Worm (Caenorhabditis elegans) whole organism, mixed stage, embryonic: ENCODE results near the gene blos-1.

Experiments
- M03D4.4 ChIP-seq: sonication (generic microtip); optimal IDR thresholded peaks from 2 replicates; lab custom pipeline; 2017; ENCODE audit warnings: mild to moderate bottlenecking, missing genetic modification characterization, missing compliant biosample characterization
- bed-3 ChIP-seq: fragments of 200-800 bp; sonication (Bioruptor generic); optimal IDR thresholded peaks from 3 replicates; lab custom pipeline; 2018; ENCODE audit warnings: mild to moderate bottlenecking, missing genetic modification characterization, moderate library complexity, missing compliant biosample characterization
- blmp-1 ChIP-seq: fragments of 150-350 bp; optimal IDR thresholded peaks from 2 replicates; lab custom pipeline; 2014; ENCODE audit warnings: missing biosample characterization, missing genetic modification characterization
- ceh-39 ChIP-seq: fragments of 150-350 bp; optimal IDR thresholded peaks from 2 replicates; lab custom pipeline; 2014; ENCODE audit warnings: missing biosample characterization, missing genetic modification characterization
- ceh-43 ChIP-seq: fragments of 200-800 bp; sonication (Bioruptor generic); optimal IDR thresholded peaks from 2 replicates; lab custom pipeline; 2018; ENCODE audit warnings: mild to moderate bottlenecking, missing genetic modification characterization, moderate library complexity, missing compliant biosample characterization
- ceh-83 ChIP-seq: fragments of 200-800 bp; sonication (Bioruptor generic); optimal IDR thresholded peaks from 2 replicates; lab custom pipeline; 2018; ENCODE audit warnings: mild to moderate bottlenecking, missing genetic modification characterization, missing compliant biosample characterization
- ces-1 ChIP-seq: fragments of 150-350 bp; optimal IDR thresholded peaks from 2 replicates; lab custom pipeline; 2014; ENCODE audit warnings: missing biosample characterization, missing genetic modification reagents, missing genetic modification characterization
- cnd-1 ChIP-seq: fragments of 200-800 bp; sonication (Bioruptor generic); optimal IDR thresholded peaks from 2 replicates; lab custom pipeline; 2018; ENCODE audit warnings: mild to moderate bottlenecking, missing genetic modification characterization, missing compliant biosample characterization
- drap-1 ChIP-seq: fragments of 200-800 bp; sonication (Bioruptor generic); optimal IDR thresholded peaks from 3 replicates; lab custom pipeline; 2018; ENCODE audit warnings: mild to moderate bottlenecking, missing genetic modification characterization, missing compliant biosample characterization
- elt-1 ChIP-seq: sonication (generic microtip); optimal IDR thresholded peaks from 2 replicates; lab custom pipeline; 2017; ENCODE audit warnings: missing genetic modification characterization, mild to moderate bottlenecking, missing compliant biosample characterization, antibody characterized with exemption, moderate library complexity, borderline replicate concordance; ENCODE audit not compliant: insufficient read depth
- elt-3 ChIP-seq: fragments of 150-350 bp; optimal IDR thresholded peaks from 2 replicates; lab custom pipeline; 2014; ENCODE audit warnings: missing biosample characterization, missing genetic modification characterization
- flh-1 ChIP-seq: fragments of 200-800 bp; sonication (Bioruptor generic); optimal IDR thresholded peaks from 2 replicates; lab custom pipeline; 2018; ENCODE audit warnings: mild to moderate bottlenecking, missing genetic modification characterization, moderate library complexity, missing compliant biosample characterization
- ham-2 ChIP-seq: fragments of 200-800 bp; sonication (Bioruptor generic); optimal IDR thresholded peaks from 2 replicates; lab custom pipeline; 2018; ENCODE audit warnings: mild to moderate bottlenecking, missing genetic modification characterization, missing compliant biosample characterization
- hlh-1 ChIP-seq: fragments of 150-350 bp; optimal IDR thresholded peaks from 2 replicates; lab custom pipeline; 2014; ENCODE audit warnings: missing biosample characterization, missing genetic modification reagents, missing genetic modification characterization
- lin-13 ChIP-seq: fragments of 150-350 bp; optimal IDR thresholded peaks from 2 replicates; lab custom pipeline; 2014; ENCODE audit warnings: missing biosample characterization, missing genetic modification characterization
- lin-32 ChIP-seq: fragments of 200-800 bp; sonication (Bioruptor generic); optimal IDR thresholded peaks from 2 replicates; lab custom pipeline; 2018; ENCODE audit warnings: mild to moderate bottlenecking, missing genetic modification characterization, missing compliant biosample characterization
- mep-1 ChIP-seq: fragments of 150-350 bp; optimal IDR thresholded peaks from 2 replicates; lab custom pipeline; 2017; ENCODE audit warnings: missing biosample characterization, missing genetic modification reagents, missing genetic modification characterization, inconsistent platforms
- mls-2 ChIP-seq: sonication (generic microtip); optimal IDR thresholded peaks from 2 replicates; lab custom pipeline; 2016; ENCODE audit warnings: mild to moderate bottlenecking, missing genetic modification characterization, moderate library complexity, missing compliant biosample characterization
- nhr-2 ChIP-seq: fragments of 150-350 bp; optimal IDR thresholded peaks from 2 replicates; lab custom pipeline; 2014; ENCODE audit warnings: missing biosample characterization, missing genetic modification characterization
- nhr-237 ChIP-seq: fragments of 150-350 bp; optimal IDR thresholded peaks from 2 replicates; lab custom pipeline; 2014; ENCODE audit warnings: missing biosample characterization, missing genetic modification characterization
- pha-4 ChIP-seq: fragments of 150-350 bp; optimal IDR thresholded peaks from 2 replicates; lab custom pipeline; 2018; ENCODE audit warnings: missing biosample characterization, missing genetic modification reagents, missing genetic modification characterization
- tbx-8 ChIP-seq: fragments of 200-800 bp; sonication (Bioruptor generic); optimal IDR thresholded peaks from 2 replicates; lab custom pipeline; 2018; ENCODE audit warnings: mild to moderate bottlenecking, missing genetic modification characterization, moderate library complexity, missing compliant biosample characterization
- unc-120 ChIP-seq: sonication (generic microtip); optimal IDR thresholded peaks from 2 replicates; lab custom pipeline; 2017; ENCODE audit warnings: missing genetic modification characterization, missing compliant biosample characterization; ENCODE audit not compliant: poor library complexity, severe bottlenecking
- unc-39 ChIP-seq: fragments of 150-350 bp; optimal IDR thresholded peaks from 2 replicates; lab custom pipeline; 2014; ENCODE audit warnings: missing biosample characterization, missing genetic modification characterization
- unc-62 ChIP-seq: fragments of 150-350 bp; optimal IDR thresholded peaks from 2 replicates; lab custom pipeline; 2014; ENCODE audit warnings: missing biosample characterization, missing genetic modification reagents, missing genetic modification characterization
- zip-8 ChIP-seq: fragments of 150-350 bp; optimal IDR thresholded peaks from 2 replicates; lab custom pipeline; 2014; ENCODE audit warnings: missing biosample characterization, missing genetic modification characterization
- ztf-11 ChIP-seq: fragments of 150-350 bp; optimal IDR thresholded peaks from 2 replicates; lab custom pipeline; 2014; ENCODE audit warnings: missing biosample characterization, missing genetic modification characterization

Gene blos-1

ce11 chrIII:10199052-10199451 is 12.7 kb downstream of the blos-1 start, which contains the start of gene T20G5.8:
Gene T20G5.8, plus strand, starts transcription at chrIII:10199352.
- no peak for TF ChIP-seq elt-3 (tag; lab: Kevin White, UChicago)
- no peak for TF ChIP-seq ceh-83 (GFP tag; lab: Kevin White, UChicago)
- TF ChIP-seq ceh-39 (tag; lab: Kevin White, UChicago) = no peak
- TF ChIP-seq ces-1 (GFP tag; lab: Kevin White, UChicago) = no peak
- no peak for TF ChIP-seq nhr-2 (tag; lab: Kevin White, UChicago)
- no peak for TF ChIP-seq lin-13 (tag; lab: Kevin White, UChicago)
- TF ChIP-seq bed-3 (GFP tag; lab: Kevin White, UChicago) = no peak
- no peak for TF ChIP-seq ham-2
- TF ChIP-seq nhr-237 = no peak
- no peak for TF ChIP-seq blmp-1 (tag; lab: Kevin White, UChicago)
- TF ChIP-seq cnd-1 (tag; lab: Kevin White, UChicago) = no peak
- no peak for TF ChIP-seq pha-4
- TF ChIP-seq zip-8 (tag; lab: Kevin White, UChicago) = no peak
- no peak for TF ChIP-seq ceh-43 (GFP tag; lab: Kevin White, UChicago)

- TF ChIP-seq lin-32 (GFP tag; lab: Kevin White, UChicago) (no peak), unc-62 (GFP tag; lab: Kevin White, UChicago) (no peak), hlh-1 (tag; lab: Kevin White, UChicago) (no peak), tbx-8 (GFP tag; lab: Kevin White, UChicago) (no peak), flh-1 (GFP tag; lab: Kevin White, UChicago) (no peak)
Observed at ce11 chrIII:10197416-10197815, 14.3 kb downstream of the blos-1 start, which contains the start of gene dod-6. Gene dod-6, plus strand, starts transcription at chrIII:10197716.

- peak; percentile 39 for TF ChIP-seq zip-8 (tag; lab: Kevin White, UChicago)
- no peak for TF ChIP-seq mls-2 (tag; lab: Kevin White, UChicago)
Observed at ce11 chrIII:10196796-10197195, 14.9 kb downstream of the blos-1 start.

ce11 chrIII:10195911-10196310 is 15.8 kb downstream of the blos-1 start:
- no peak for TF ChIP-seq tbx-8 (GFP tag; lab: Kevin White, UChicago)
- TF ChIP-seq nhr-237 = no peak
- no peak for TF ChIP-seq ceh-43 (GFP tag; lab: Kevin White, UChicago)
- no peak for TF ChIP-seq lin-32 (GFP tag; lab: Kevin White, UChicago)
- no peak for TF ChIP-seq hlh-1 (tag; lab: Kevin White, UChicago)
- TF ChIP-seq, all 35 proteins: peak for 0

- no peak for TF ChIP-seq tbx-8 (GFP tag; lab: Kevin White, UChicago)
- TF ChIP-seq lin-13 (tag; lab: Kevin White, UChicago) = no peak
- no peak for TF ChIP-seq unc-120 (tag; lab: Kevin White, UChicago)
- no peak for TF ChIP-seq ces-1 (GFP tag; lab: Kevin White, UChicago)
- TF ChIP-seq drap-1 (GFP tag; lab: Kevin White, UChicago) = no peak
- no peak for TF ChIP-seq flh-1 (GFP tag; lab: Kevin White, UChicago)
- no peak for TF ChIP-seq unc-39 (tag; lab: Kevin White, UChicago)
Observed at ce11 chrIII:10194569-10194968, 17.2 kb downstream of the blos-1 start.

- no peak for TF ChIP-seq flh-1 (GFP tag; lab: Kevin White, UChicago)
- no peak for TF ChIP-seq nhr-2 (tag; lab: Kevin White, UChicago)
- TF ChIP-seq unc-39 (tag; lab: Kevin White, UChicago) = no peak
- TF ChIP-seq tbx-8 (GFP tag; lab: Kevin White, UChicago) = no peak
- TF ChIP-seq mls-2 (tag; lab: Kevin White, UChicago) = no peak
- TF ChIP-seq ztf-11 (tag; lab: Kevin White, UChicago) = no peak
- TF ChIP-seq ham-2 = no peak
- no peak for TF ChIP-seq mep-1 (tag; lab: Kevin White, UChicago)
- TF ChIP-seq elt-1 (tag; lab: Kevin White, UChicago) = no peak
- TF ChIP-seq unc-62 (GFP tag; lab: Kevin White, UChicago) = no peak
- TF ChIP-seq M03D4.4 (tag; lab: Kevin White, UChicago) = no peak
- TF ChIP-seq pha-4 = no peak
- TF ChIP-seq cnd-1 (tag; lab: Kevin White, UChicago) = no peak
Observed at ce11 chrIII:10188912-10189311, 22.8 kb downstream of the blos-1 start, which contains the start of gene epac-1. Gene epac-1, plus strand, starts transcription at chrIII:10189212.
